Worm (Caenorhabditis elegans): Measurements from ENCODE around the gene R02F11.2.

The R02F11.2 gene

ce11 chrV:4787166-4787565 is 7.2 kb upstream of the R02F11.2 start, which contains the start of gene R02F11.9:
Gene R02F11.9, plus strand, starts transcription at chrV:4787466.
- no peak for TF ChIP-seq unc-62 (GFP tag; optimal IDR thresholded peaks at IDR 0.05)

DNA sequence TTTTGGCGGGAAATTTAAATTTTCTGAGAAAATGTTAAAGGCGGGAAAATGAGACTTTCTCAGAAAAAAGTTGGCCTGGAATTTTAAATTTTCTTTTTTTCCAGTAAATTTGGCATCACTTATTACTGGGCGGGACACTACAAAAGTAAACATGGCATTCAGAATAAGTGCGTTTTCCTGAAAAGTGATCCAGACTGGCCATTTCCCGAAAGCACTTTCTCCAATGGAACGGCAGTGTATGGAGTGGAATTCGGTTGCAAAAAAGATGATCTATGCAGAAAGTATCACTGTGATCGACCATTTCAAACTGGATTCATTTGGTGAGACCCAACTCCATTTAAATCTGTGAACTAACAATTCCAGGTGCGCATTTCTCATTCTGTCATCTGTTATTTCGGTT is 6.6 kb upstream of the R02F11.2 start:
- TF ChIP-seq unc-62 (GFP tag; optimal IDR thresholded peaks at IDR 0.05), result no peak

ce11 chrV:4788823-4789222 is 5.6 kb upstream of the R02F11.2 start, which contains the start of gene R02F11.10:
Gene R02F11.10, plus strand, starts transcription at chrV:4789123.
- TF ChIP-seq unc-62 (GFP tag; optimal IDR thresholded peaks at IDR 0.05), result no peak

- no peak for TF ChIP-seq unc-62 (GFP tag; optimal IDR thresholded peaks at IDR 0.05)
Measured at ce11 chrV:4790368-4790767, 4.0 kb upstream of the R02F11.2 start, which contains the start of gene R02F11.12. Gene R02F11.12, plus strand, starts transcription at chrV:4790668.

DNA sequence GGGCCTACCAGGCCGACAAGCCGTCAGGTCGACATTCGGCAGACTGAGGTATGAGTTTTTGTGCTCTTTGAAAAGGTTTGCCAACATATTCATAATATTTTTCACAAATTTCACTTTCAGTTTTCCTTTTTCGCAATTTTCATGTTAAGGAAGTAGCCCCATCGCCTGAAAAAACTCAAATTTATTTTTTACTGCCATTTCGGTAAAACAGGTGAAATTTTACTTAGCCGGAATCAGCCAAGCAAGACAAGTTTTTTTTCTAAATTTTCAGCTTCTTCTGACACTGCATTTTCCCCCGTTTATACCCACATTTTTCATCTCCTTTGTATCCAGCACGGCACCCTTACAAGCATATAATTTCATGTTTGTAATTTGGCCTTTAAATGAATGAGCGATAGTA is 2.8 kb upstream of the R02F11.2 start, which contains the start of gene R02F11.11:
Gene R02F11.11 (plus strand): TSS at position 301 of the 400 bp plus-strand sequence.
- TF ChIP-seq unc-62 (GFP tag; optimal IDR thresholded peaks at IDR 0.05), result no peak

DNA sequence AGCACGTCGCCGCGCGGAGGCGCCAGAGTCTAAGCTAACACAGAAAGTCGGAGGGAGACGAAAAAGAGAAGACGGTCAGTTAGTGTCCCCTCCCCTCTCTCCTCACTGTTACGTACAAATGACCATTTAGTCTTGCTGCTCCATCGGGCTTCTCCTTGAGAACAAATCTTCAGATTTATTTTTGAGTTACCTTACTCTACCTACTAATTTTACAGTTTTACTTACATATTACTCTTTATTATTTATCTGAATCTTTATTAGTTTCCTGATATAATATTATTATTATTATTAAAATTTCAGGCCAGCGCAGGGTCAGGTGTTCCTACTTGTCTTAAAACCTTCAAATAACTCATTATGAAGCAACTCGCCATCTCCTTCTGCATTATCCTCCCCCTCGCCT is 6.4 kb downstream of the R02F11.2 start, which contains the start of gene R02F11.1:
Gene R02F11.1 (plus strand): TSS at position 301 of the 400 bp plus-strand sequence.
- TF ChIP-seq unc-62 (GFP tag; optimal IDR thresholded peaks at IDR 0.05), result no peak

DNA sequence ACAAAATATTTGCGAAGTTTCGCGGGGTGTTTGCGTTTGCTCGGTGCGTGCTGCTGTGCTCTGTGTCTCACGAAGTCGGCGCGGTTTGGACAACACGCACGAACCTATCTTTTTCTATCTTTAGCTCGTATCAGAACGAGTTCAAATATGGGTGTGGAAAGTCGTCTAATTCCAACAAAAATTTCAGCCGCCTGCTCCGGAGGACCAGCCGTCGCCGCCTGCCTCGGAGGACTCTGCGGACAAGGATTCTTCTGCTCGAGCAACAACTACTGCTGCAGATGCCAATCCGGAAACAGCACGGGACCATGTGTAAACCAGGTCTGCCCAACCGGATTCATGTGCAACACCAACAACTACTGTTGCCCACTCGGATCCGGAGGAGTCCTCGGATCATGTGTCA is 7.5 kb downstream of the R02F11.2 start:
- TF ChIP-seq unc-62 (GFP tag; optimal IDR thresholded peaks at IDR 0.05), result no peak

- no peak for TF ChIP-seq unc-62 (GFP tag; optimal IDR thresholded peaks at IDR 0.05)
Measured at ce11 chrV:4805847-4806246, 11.4 kb downstream of the R02F11.2 start, which contains the start of gene R02F11.3. Gene R02F11.3, minus strand, starts transcription at chrV:4805947.

DNA sequence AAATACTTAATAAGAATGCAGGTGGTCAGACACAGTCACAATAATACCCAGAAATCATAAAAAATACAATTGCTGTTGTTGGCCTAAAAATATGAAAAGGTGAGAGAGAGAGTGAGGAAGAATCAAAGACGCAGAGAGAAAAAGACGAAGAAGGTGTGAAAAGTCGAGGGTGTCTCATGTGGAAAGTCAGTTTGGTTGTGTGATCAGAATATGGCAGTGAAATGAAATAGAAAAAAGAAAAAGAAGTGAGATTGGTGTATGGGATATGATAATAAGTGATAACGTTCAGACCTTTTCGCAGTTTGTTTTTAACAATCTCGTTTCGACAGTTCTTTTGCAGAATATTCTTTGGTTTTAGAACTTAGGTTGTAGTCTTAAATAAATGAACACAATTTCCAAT is 12.5 kb downstream of the R02F11.2 start:
- TF ChIP-seq unc-62 (GFP tag; optimal IDR thresholded peaks at IDR 0.05), result no peak

ce11 chrV:4810653-4811052 is 16.3 kb downstream of the R02F11.2 start:
- TF ChIP-seq unc-62 (GFP tag; optimal IDR thresholded peaks at IDR 0.05), result no peak

ce11 chrV:4813825-4814224 is 19.4 kb downstream of the R02F11.2 start:
- no peak for TF ChIP-seq unc-62 (GFP tag; optimal IDR thresholded peaks at IDR 0.05)

- no peak for TF ChIP-seq unc-62 (GFP tag; optimal IDR thresholded peaks at IDR 0.05)
Measured at ce11 chrV:4818563-4818962, 24.2 kb downstream of the R02F11.2 start, which contains the start of gene ccep-97. Gene ccep-97, minus strand, starts transcription at chrV:4818663.

- no peak for TF ChIP-seq unc-62 (GFP tag; optimal IDR thresholded peaks at IDR 0.05)
Measured at ce11 chrV:4820601-4821000, 26.2 kb downstream of the R02F11.2 start.

- TF ChIP-seq unc-62 (GFP tag; optimal IDR thresholded peaks at IDR 0.05), result no peak
Measured at ce11 chrV:4823323-4823682, 28.9 kb downstream of the R02F11.2 start, which contains the start of gene adss-1. Gene adss-1, minus strand, starts transcription at chrV:4823423.

ce11 chrV:4823683-4824391 is 29.4 kb downstream of the R02F11.2 start:
- no peak for TF ChIP-seq unc-62 (GFP tag; optimal IDR thresholded peaks at IDR 0.05)

- TF ChIP-seq unc-62 (GFP tag; optimal IDR thresholded peaks at IDR 0.05), result no peak
Measured at ce11 chrV:4826710-4827380, 32.4 kb downstream of the R02F11.2 start, which contains the start of the genes hsp-6 and C37H5.5. Gene hsp-6, minus strand, starts transcription at chrV:4826760. Gene C37H5.5, plus strand, starts transcription at chrV:4827360.

DNA sequence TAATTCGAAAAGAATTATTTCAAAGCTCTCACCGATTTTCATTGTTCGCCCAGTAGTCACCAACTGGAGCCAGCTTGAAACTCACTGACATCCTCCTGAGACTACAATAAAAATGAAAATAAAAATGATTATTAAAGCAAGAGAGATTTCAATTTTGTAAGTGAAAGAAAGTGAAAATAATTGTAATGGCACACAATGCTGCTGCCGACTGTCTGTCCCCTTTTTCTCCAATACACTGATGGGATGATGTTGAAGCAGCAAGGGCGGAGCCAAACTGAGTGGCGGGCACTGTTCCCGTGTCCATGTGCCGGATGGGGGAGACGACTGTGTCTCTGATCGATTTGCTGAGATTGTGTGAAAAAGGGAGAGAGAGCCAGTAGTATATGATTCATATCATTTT is 39.9 kb downstream of the R02F11.2 start, which contains the start of gene C37H5.14:
Gene C37H5.14 (minus strand): TSS at position 101 of the 400 bp plus-strand sequence.
- TF ChIP-seq unc-62 (GFP tag; optimal IDR thresholded peaks at IDR 0.05), result no peak

Measured in whole organism, dauer.